Fruit fly (Drosophila melanogaster) whole organism, embryonic: Measurements from ENCODE around the gene Hnf4.
A peak's percentile ranks its signal among the peaks of the same experiment; 100 is the strongest.

Source experiments
- B-H2 ChIP-seq: fragments of 200-800 bp; sonication (Bioruptor generic); optimal IDR thresholded peaks from 2 replicates; lab custom pipeline; 2018; ENCODE audit warnings: missing biosample characterization, mild to moderate bottlenecking, missing genetic modification characterization
- Blimp-1 ChIP-seq: fragments of 200-800 bp; sonication (Bioruptor generic); optimal IDR thresholded peaks from 3 replicates; lab custom pipeline; 2018; ENCODE audit warnings: missing biosample characterization, missing genetic modification characterization, mild to moderate bottlenecking, moderate library complexity, missing genetic modification reagents
- CG10321 ChIP-seq: fragments of 200-800 bp; sonication (Bioruptor generic); IDR thresholded peaks from 2 replicates; pipeline ENCODE4 v1.3.6; 2022; ENCODE audit warnings: missing biosample characterization, missing genetic modification characterization
- CG10543 ChIP-seq: fragments of 200-800 bp; sonication (Bioruptor generic); optimal IDR thresholded peaks from 3 replicates; lab custom pipeline; 2017; ENCODE audit warnings: missing biosample characterization, mild to moderate bottlenecking, missing genetic modification characterization, moderate library complexity
- CG16815 ChIP-seq: fragments of 200-800 bp; sonication (Bioruptor generic); optimal IDR thresholded peaks from 3 replicates; lab custom pipeline; 2017; ENCODE audit warnings: missing biosample characterization, mild to moderate bottlenecking, missing genetic modification characterization
- CG34422 ChIP-seq: fragments of 200-800 bp; sonication (Bioruptor generic); IDR thresholded peaks from 3 replicates; pipeline ENCODE4 v1.3.6; 2022; ENCODE audit warnings: missing biosample characterization, missing genetic modification characterization
- CG42726 ChIP-seq: fragments of 200-800 bp; sonication (Bioruptor generic); IDR thresholded peaks from 2 replicates; pipeline ENCODE4 v1.3.6; 2022; ENCODE audit warnings: missing biosample characterization, missing genetic modification characterization; ENCODE audit not compliant: partially characterized antibody
- CG4360 ChIP-seq: fragments of 200-800 bp; sonication (Bioruptor generic); IDR thresholded peaks from 2 replicates; pipeline ENCODE4 v1.3.6; 2022; ENCODE audit warnings: missing biosample characterization, missing genetic modification characterization
- CG8281 ChIP-seq: fragments of 200-800 bp; sonication (Bioruptor generic); optimal IDR thresholded peaks from 2 replicates; lab custom pipeline; 2018; ENCODE audit warnings: missing biosample characterization, mild to moderate bottlenecking, missing genetic modification characterization, moderate library complexity
- CG9932 ChIP-seq: fragments of 200-800 bp; sonication (Bioruptor generic); IDR thresholded peaks from 2 replicates; pipeline ENCODE4 v1.3.6; 2022; ENCODE audit warnings: missing biosample characterization, missing genetic modification characterization
- Deaf1 ChIP-seq: fragments of 200-800 bp; optimal IDR thresholded peaks from 3 replicates; lab custom pipeline; 2019; ENCODE audit warnings: missing biosample characterization, mild to moderate bottlenecking, missing genetic modification characterization, moderate library complexity
- Dll ChIP-seq: fragments of 200-800 bp; sonication (Bioruptor generic); IDR thresholded peaks from 4 replicates; pipeline ENCODE4 v1.3.6; 2022; ENCODE audit warnings: missing biosample characterization, missing genetic modification characterization; ENCODE audit not compliant: partially characterized antibody
- H2.0 ChIP-seq: fragments of 200-800 bp; sonication (Bioruptor generic); IDR thresholded peaks from 2 replicates; pipeline ENCODE4 v1.3.6; 2022; ENCODE audit warnings: missing biosample characterization, missing genetic modification characterization
- HmgZ ChIP-seq: fragments of 200-800 bp; sonication (Bioruptor generic); optimal IDR thresholded peaks from 2 replicates; lab custom pipeline; 2018; ENCODE audit warnings: missing biosample characterization, mild to moderate bottlenecking, missing genetic modification characterization
- Hmx ChIP-seq: fragments of 200-800 bp; sonication (Bioruptor generic); optimal IDR thresholded peaks from 2 replicates; lab custom pipeline; 2016; ENCODE audit warnings: missing biosample characterization, missing genetic modification characterization
- Jarid2 ChIP-seq: fragments of 200-800 bp; sonication (Bioruptor generic); optimal IDR thresholded peaks from 3 replicates; lab custom pipeline; 2017; ENCODE audit warnings: mild to moderate bottlenecking, missing biosample characterization, missing genetic modification reagents, missing genetic modification characterization
- Kr ChIP-seq: fragments of 200-800 bp; sonication (Bioruptor generic); optimal IDR thresholded peaks from 2 replicates; lab custom pipeline; 2017; ENCODE audit warnings: missing biosample characterization, mild to moderate bottlenecking, missing genetic modification characterization
- Pdp1 ChIP-seq, 2 experiments: fragments of 200-800 bp; sonication (Bioruptor generic); optimal IDR thresholded peaks; 3 replicates each; lab custom pipeline; 2016; ENCODE audit warnings: missing biosample characterization in 2 of 2, missing genetic modification characterization in 2 of 2, mild to moderate bottlenecking in 1 of 2, moderate library complexity in 1 of 2
- Stat92E ChIP-seq, 3 experiments: fragments of >200 bp in 2 of 3; fragments of 200-800 bp in 1 of 3; sonication (Bioruptor generic) in 1 of 3; optimal IDR thresholded peaks; 2 replicates each; lab custom pipeline; 2017 to 2019; ENCODE audit warnings: missing biosample characterization in 3 of 3, missing genetic modification characterization in 3 of 3, mild to moderate bottlenecking in 1 of 3, moderate library complexity in 1 of 3
- Trl ChIP-seq, 3 experiments: fragments of >200 bp in 2 of 3; fragments of 200-800 bp in 1 of 3; sonication (Bioruptor generic) in 1 of 3; optimal IDR thresholded peaks; 2 replicates in 1 of 3; 3 replicates in 2 of 3; lab custom pipeline; 2016 to 2017; ENCODE audit warnings: missing biosample characterization in 1 of 3, missing genetic modification characterization in 1 of 3
- abd-A ChIP-seq: fragments of 200-800 bp; sonication (Bioruptor generic); optimal IDR thresholded peaks from 3 replicates; lab custom pipeline; 2019; ENCODE audit warnings: missing biosample characterization, mild to moderate bottlenecking, missing genetic modification characterization, moderate library complexity
- al ChIP-seq: fragments of 200-800 bp; sonication (Bioruptor generic); IDR thresholded peaks from 2 replicates; pipeline ENCODE4 v1.3.6; 2022; ENCODE audit warnings: missing biosample characterization, missing genetic modification characterization
- aop ChIP-seq: fragments of 200-800 bp; sonication (Bioruptor generic); IDR thresholded peaks from 2 replicates; pipeline ENCODE4 v1.3.6; 2022; ENCODE audit warnings: missing biosample characterization, missing genetic modification characterization
- ap ChIP-seq: fragments of 200-800 bp; sonication (Bioruptor generic); IDR thresholded peaks from 2 replicates; pipeline ENCODE4 v1.3.6; 2022; ENCODE audit warnings: missing biosample characterization, missing genetic modification characterization
- cad ChIP-seq: fragments of >200 bp; optimal IDR thresholded peaks from 2 replicates; lab custom pipeline; 2017; ENCODE audit warnings: missing biosample characterization, missing genetic modification characterization
- chinmo ChIP-seq: fragments of 200-800 bp; sonication (Bioruptor generic); IDR thresholded peaks from 4 replicates; pipeline ENCODE4 v1.3.6; 2022; ENCODE audit warnings: missing biosample characterization, missing genetic modification characterization; ENCODE audit not compliant: partially characterized antibody
- eve ChIP-seq, 2 experiments: fragments of >200 bp; optimal IDR thresholded peaks; 2 replicates each; lab custom pipeline; 2017; ENCODE audit warnings: missing biosample characterization in 2 of 2, missing genetic modification characterization in 2 of 2
- hkb ChIP-seq, 2 experiments: fragments of 200-800 bp in 1 of 2; fragments of >200 bp in 1 of 2; sonication (Bioruptor generic) in 1 of 2; IDR thresholded peaks in 1 of 2; optimal IDR thresholded peaks in 1 of 2; 2 replicates each; pipeline versions ENCODE4 v1.3.6 to Lab custom; 2017 to 2022; ENCODE audit warnings: missing biosample characterization in 1 of 2, missing genetic modification characterization in 1 of 2
- kah ChIP-seq: fragments of 200-800 bp; sonication (Bioruptor generic); optimal IDR thresholded peaks from 2 replicates; lab custom pipeline; 2018; ENCODE audit warnings: missing biosample characterization, mild to moderate bottlenecking, missing genetic modification characterization
- kni ChIP-seq: fragments of 200-800 bp; sonication (Bioruptor generic); optimal IDR thresholded peaks from 3 replicates; lab custom pipeline; 2017; ENCODE audit warnings: mild to moderate bottlenecking, missing biosample characterization, missing genetic modification reagents, missing genetic modification characterization
- lbe ChIP-seq: fragments of 200-800 bp; sonication (Bioruptor generic); optimal IDR thresholded peaks from 2 replicates; lab custom pipeline; 2016; ENCODE audit warnings: missing biosample characterization, mild to moderate bottlenecking, missing genetic modification characterization
- nom ChIP-seq: fragments of 200-800 bp; sonication (Bioruptor generic); optimal IDR thresholded peaks from 2 replicates; lab custom pipeline; 2017; ENCODE audit warnings: missing biosample characterization, missing genetic modification characterization, mild to moderate bottlenecking, moderate library complexity, missing genetic modification reagents
- pros ChIP-seq: fragments of 200-800 bp; sonication (Bioruptor generic); optimal IDR thresholded peaks from 3 replicates; lab custom pipeline; 2019; ENCODE audit warnings: missing biosample characterization, mild to moderate bottlenecking, missing genetic modification characterization, moderate library complexity
- sd ChIP-seq: fragments of 200-800 bp; sonication (Bioruptor generic); optimal IDR thresholded peaks from 3 replicates; lab custom pipeline; 2018; ENCODE audit warnings: missing biosample characterization, mild to moderate bottlenecking, missing genetic modification characterization, moderate library complexity
- sens ChIP-seq: fragments of 200-800 bp; sonication (Bioruptor generic); peaks from one replicate; lab custom pipeline; 2016; ENCODE audit warnings: missing biosample characterization, missing genetic modification characterization
- stwl ChIP-seq: fragments of 200-800 bp; sonication (Bioruptor generic); optimal IDR thresholded peaks from 3 replicates; lab custom pipeline; 2018; ENCODE audit warnings: missing biosample characterization, mild to moderate bottlenecking, missing genetic modification characterization, moderate library complexity
- tna ChIP-seq: fragments of 200-800 bp; sonication (Bioruptor generic); IDR thresholded peaks from 2 replicates; pipeline ENCODE4 v1.3.6; 2022; ENCODE audit warnings: missing biosample characterization, missing genetic modification characterization; ENCODE audit not compliant: partially characterized antibody
- twi ChIP-seq: fragments of 200-800 bp; optimal IDR thresholded peaks from 2 replicates; lab custom pipeline; 2019; ENCODE audit warnings: missing biosample characterization, mild to moderate bottlenecking, missing genetic modification characterization, moderate library complexity
- vnd ChIP-seq: fragments of 200-800 bp; sonication (Bioruptor generic); IDR thresholded peaks from 3 replicates; pipeline ENCODE4 v1.3.6; 2022; ENCODE audit warnings: missing biosample characterization, missing genetic modification characterization; ENCODE audit not compliant: partially characterized antibody
- yki ChIP-seq: fragments of >200 bp; optimal IDR thresholded peaks from 3 replicates; lab custom pipeline; 2018
- z ChIP-seq: fragments of 200-800 bp; sonication (Bioruptor generic); IDR thresholded peaks from 3 replicates; pipeline ENCODE4 v1.3.6; 2022; ENCODE audit warnings: missing biosample characterization, missing genetic modification characterization

Gene Hnf4

dm6 chr2L:8715454-8715853, 6.0 kb upstream of the Hnf4 start (continued):
- no peak for TF ChIP-seq ap (GFP tag; lab: Robert Waterston, UW)
- no peak for TF ChIP-seq HmgZ (tag; lab: Kevin White, UChicago)
- 0 out of 4 replicates have a peak, but pooled peaks have one; percentile 68 for TF ChIP-seq chinmo (GFP tag; lab: Robert Waterston, UW)
- TF ChIP-seq Kr (GFP tag; lab: Kevin White, UChicago), result no peak
- no peak for TF ChIP-seq CG9932 (GFP tag; lab: Robert Waterston, UW)
- no peak for TF ChIP-seq yki
- 0 out of 2 replicates have a peak, but pooled peaks have one; percentile 15 for TF ChIP-seq aop
- TF ChIP-seq pros (GFP tag; lab: Kevin White, UChicago), result no peak
- TF ChIP-seq abd-A, result no peak
- TF ChIP-seq twi, result peak; percentile 30
- TF ChIP-seq Hmx (GFP tag; lab: Kevin White, UChicago), result no peak

dm6 chr2L:8714513-8714912, 5.1 kb upstream of the Hnf4 start:
- TF ChIP-seq Stat92E (GFP tag; optimal IDR thresholded peaks at IDR 0.05; lab: Kevin White, UChicago), result no peak
- TF ChIP-seq CG10321 (GFP tag; lab: Robert Waterston, UW), result no peak
- TF ChIP-seq al (GFP tag; lab: Robert Waterston, UW), result no peak
- TF ChIP-seq Dll (GFP tag; lab: Robert Waterston, UW), result no peak
- TF ChIP-seq Pdp1 (GFP tag; optimal IDR thresholded peaks at IDR 0.05; lab: Kevin White, UChicago), result peak in 1 of 2 experiments; percentile 23

dm6 chr2L:8709078-8709399, 372 bp downstream of the Hnf4 start:
- no peak for TF ChIP-seq kni
- TF ChIP-seq Pdp1 (GFP tag; optimal IDR thresholded peaks at IDR 0.05; lab: Kevin White, UChicago), result peak in 1 of 2 experiments; percentile 87
- TF ChIP-seq z (GFP tag; lab: Robert Waterston, UW), result peak; percentile 57; the same call in 1 of the 3 replicates
- TF ChIP-seq sd (tag; lab: Kevin White, UChicago), result peak; percentile 32
- TF ChIP-seq CG10543 (GFP tag; lab: Kevin White, UChicago), result peak; percentile 38
- TF ChIP-seq CG34422 (GFP tag; lab: Robert Waterston, UW), result no peak
- TF ChIP-seq nom, result peak; percentile 38
- TF ChIP-seq Trl (optimal IDR thresholded peaks at IDR 0.05; lab: Kevin White, UChicago), result peak; percentile 77 to 94
- TF ChIP-seq Trl (GFP tag; optimal IDR thresholded peaks at IDR 0.05; lab: Kevin White, UChicago), result no peak

dm6 chr2L:8708399-8709077, 873 bp downstream of the Hnf4 start:
- TF ChIP-seq chinmo (GFP tag; lab: Robert Waterston, UW) (peak; percentile 60; the same call in 1 of the 4 replicates), tna (GFP tag; lab: Robert Waterston, UW) (0 out of 2 replicates have a peak, but pooled peaks have one; percentile 22), Deaf1 (tag; lab: Kevin White, UChicago) (no peak), lbe (peak; percentile 21), CG4360 (GFP tag; lab: Robert Waterston, UW) (0 out of 2 replicates have a peak, but pooled peaks have one; percentile 23), stwl (tag; lab: Kevin White, UChicago) (no peak), Blimp-1 (GFP tag; lab: Kevin White, UChicago) (peak; percentile 9), hkb (optimal IDR thresholded peaks at IDR 0.05; lab: Kevin White, UChicago) (no peak), hkb (GFP tag; IDR thresholded peaks at IDR 0.05; lab: Robert Waterston, UW) (0 out of 2 replicates have a peak, but pooled peaks have one; percentile 21), CG16815 (no peak), Jarid2 (GFP tag; lab: Kevin White, UChicago) (peak; percentile 9), H2.0 (GFP tag; lab: Robert Waterston, UW) (no peak), z (GFP tag; lab: Robert Waterston, UW) (peak; percentile 54; the same call in 2 of the 3 replicates), CG42726 (GFP tag; lab: Robert Waterston, UW) (no peak), CG8281 (tag; lab: Kevin White, UChicago) (peak; percentile 84), vnd (GFP tag; lab: Robert Waterston, UW) (no peak), kah (GFP tag; lab: Kevin White, UChicago) (peak; percentile 21), cad (GFP tag; lab: Kevin White, UChicago) (no peak), sens (GFP tag; lab: Kevin White, UChicago) (peak; percentile 64), B-H2 (GFP tag; lab: Kevin White, UChicago) (peak; percentile 21), eve (GFP tag; optimal IDR thresholded peaks at IDR 0.05; lab: Kevin White, UChicago) (peak in 1 of 2 experiments; percentile 70)
